Worm (Caenorhabditis elegans) whole organism, L4 larva: ENCODE data around the gene C27B7.2.

ENCODE experiments used
- ZK546.5 ChIP-seq, 2 experiments: sonication (generic microtip); optimal IDR thresholded peaks; 2 replicates each; lab custom pipeline; 2017; ENCODE audit warnings: missing biosample characterization in 2 of 2, missing genetic modification characterization in 2 of 2
- daf-16 ChIP-seq, 3 experiments: sonication (generic microtip); optimal IDR thresholded peaks; 2 replicates each; lab custom pipeline; 2016 to 2017; ENCODE audit warnings: missing genetic modification characterization in 3 of 3, missing genetic modification reagents in 3 of 3, mild to moderate bottlenecking in 2 of 3, missing compliant biosample characterization in 2 of 3, missing biosample characterization in 1 of 3, moderate library complexity in 1 of 3
- dpl-1 ChIP-seq: fragments of 150-350 bp; optimal IDR thresholded peaks from 2 replicates; lab custom pipeline; 2014; ENCODE audit warnings: missing biosample characterization, missing genetic modification reagents, missing genetic modification characterization
- lsy-2 ChIP-seq, 2 experiments: fragments of 150-350 bp in 1 of 2; sonication (generic microtip) in 1 of 2; optimal IDR thresholded peaks; 2 replicates each; lab custom pipeline; 2014 to 2017; ENCODE audit warnings: missing biosample characterization in 2 of 2, missing genetic modification characterization in 2 of 2
- mdl-1 ChIP-seq, 2 experiments: fragments of 150-350 bp in 1 of 2; sonication (generic microtip) in 1 of 2; optimal IDR thresholded peaks; 2 replicates each; lab custom pipeline; 2014 to 2017; ENCODE audit warnings: missing biosample characterization in 2 of 2, missing genetic modification characterization in 2 of 2
- nhr-25 ChIP-seq: sonication (generic microtip); optimal IDR thresholded peaks from 2 replicates; lab custom pipeline; 2017; ENCODE audit warnings: missing genetic modification characterization, mild to moderate bottlenecking, missing compliant biosample characterization, antibody characterized with exemption, moderate library complexity, borderline replicate concordance; ENCODE audit not compliant: insufficient read depth
- snpc-4 ChIP-seq: fragments of 150-350 bp; optimal IDR thresholded peaks from 2 replicates; lab custom pipeline; 2014; ENCODE audit warnings: missing biosample characterization, missing genetic modification characterization
- unc-62 ChIP-seq, 3 experiments: fragments of 150-350 bp in 1 of 3; sonication (generic microtip); optimal IDR thresholded peaks in 2 of 3; peaks in 1 of 3; 1 replicate in 1 of 3; 2 replicates in 2 of 3; lab custom pipeline; 2014 to 2017; ENCODE audit warnings: missing biosample characterization in 3 of 3, missing genetic modification characterization in 3 of 3, missing genetic modification reagents in 3 of 3, missing genotype in 1 of 3

DNA sequence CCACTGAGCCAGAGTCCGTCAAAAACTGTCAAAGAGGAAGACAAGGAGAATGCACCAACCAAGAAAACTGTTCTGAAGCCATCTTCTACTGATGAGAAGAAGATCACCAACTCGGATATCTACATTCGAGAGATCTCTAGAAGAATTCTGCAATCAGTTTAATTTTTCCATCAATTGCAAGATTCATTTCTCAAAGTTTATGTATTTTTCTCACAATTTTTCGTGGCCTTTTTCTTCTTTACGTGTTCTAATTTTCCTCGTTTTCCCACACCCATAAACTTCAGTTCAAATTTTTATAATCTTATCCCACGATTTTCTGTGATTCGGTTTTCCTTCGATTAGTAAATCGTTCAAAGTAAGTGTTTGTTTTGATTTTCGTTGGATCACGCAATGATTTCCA is 18.8 kb upstream of the C27B7.2 start, which contains the start of gene hdl-2:
- TF ChIP-seq lsy-2 (tag; optimal IDR thresholded peaks at IDR 0.05; lab: Kevin White, UChicago) = no peak
- TF ChIP-seq unc-62 (GFP tag; optimal IDR thresholded peaks at IDR 0.05 in 1 of 2; lab: Kevin White, UChicago) = peak in 1 of 2 experiments; percentile 23
- TF ChIP-seq unc-62 (tag; optimal IDR thresholded peaks at IDR 0.05; lab: Kevin White, UChicago) = no peak
- TF ChIP-seq daf-16 (GFP tag; optimal IDR thresholded peaks at IDR 0.05; lab: Kevin White, UChicago) = no peak
- no peak for TF ChIP-seq daf-16 (tag; optimal IDR thresholded peaks at IDR 0.05; lab: Kevin White, UChicago)
- TF ChIP-seq ZK546.5 (tag; optimal IDR thresholded peaks at IDR 0.05; lab: Kevin White, UChicago) = no peak
- TF ChIP-seq mdl-1 (tag; optimal IDR thresholded peaks at IDR 0.05; lab: Kevin White, UChicago) = no peak
- TF ChIP-seq nhr-25 (tag; lab: Kevin White, UChicago) = no peak
- TF ChIP-seq dpl-1 (GFP tag; lab: Kevin White, UChicago) = no peak
- no peak for TF ChIP-seq snpc-4 (tag; lab: Kevin White, UChicago)
